Worm (Caenorhabditis elegans): ENCODE measurements around the gene acl-12.

acl-12 gene

ce11 chrX:7442477-7442876 is at the start of gene acl-12:
Gene acl-12 (minus strand): TSS chrX:7442577.
- TF ChIP-seq cog-1 (tag; optimal IDR thresholded peaks at IDR 0.05) (no peak), T22C8.4 (GFP tag; IDR thresholded peaks at IDR 0.05) (no peak), ztf-29 (GFP tag; IDR thresholded peaks at IDR 0.05) (no peak), med-1 (GFP tag; optimal IDR thresholded peaks at IDR 0.05; ENCODE audit: insufficient read depth) (no peak), ztf-23 (GFP tag; IDR thresholded peaks at IDR 0.05) (no peak), ref-1 (GFP tag; conservative IDR thresholded peaks at IDR 0.05) (no peak)

- TF ChIP-seq med-1 (GFP tag; optimal IDR thresholded peaks at IDR 0.05; ENCODE audit: insufficient read depth): no peak
- no peak for TF ChIP-seq ref-1 (GFP tag; conservative IDR thresholded peaks at IDR 0.05)
- TF ChIP-seq flt-1 (GFP tag; IDR thresholded peaks at IDR 0.05): no peak
- TF ChIP-seq tab-1 (GFP tag; IDR thresholded peaks at IDR 0.05): no peak
- no peak for TF ChIP-seq klf-2 (GFP tag; conservative IDR thresholded peaks at IDR 0.05)
- TF ChIP-seq ztf-23 (GFP tag; IDR thresholded peaks at IDR 0.05): no peak
- no peak for TF ChIP-seq ztf-29 (GFP tag; IDR thresholded peaks at IDR 0.05)
- no peak for TF ChIP-seq cog-1 (tag; optimal IDR thresholded peaks at IDR 0.05)
- no peak for TF ChIP-seq T22C8.4 (GFP tag; IDR thresholded peaks at IDR 0.05)
These were observed 49.1 kb upstream of the acl-12 start for ce11 chrX:7491521-7491920.

- TF ChIP-seq T22C8.4 (GFP tag; IDR thresholded peaks at IDR 0.05): no peak
- TF ChIP-seq cog-1 (tag; optimal IDR thresholded peaks at IDR 0.05): no peak
- no peak for TF ChIP-seq ref-1 (GFP tag; conservative IDR thresholded peaks at IDR 0.05)
- no peak for TF ChIP-seq flt-1 (GFP tag; IDR thresholded peaks at IDR 0.05)
- no peak for TF ChIP-seq klf-2 (GFP tag; conservative IDR thresholded peaks at IDR 0.05)
- no peak for TF ChIP-seq ztf-29 (GFP tag; IDR thresholded peaks at IDR 0.05)
- no peak for TF ChIP-seq tab-1 (GFP tag; IDR thresholded peaks at IDR 0.05)
- no peak for TF ChIP-seq ztf-23 (GFP tag; IDR thresholded peaks at IDR 0.05)
- TF ChIP-seq med-1 (GFP tag; optimal IDR thresholded peaks at IDR 0.05; ENCODE audit: insufficient read depth): no peak
These were observed 43.4 kb upstream of the acl-12 start, which contains the start of gene gly-12 for ce11 chrX:7485748-7486147. Gene gly-12 (plus strand): TSS chrX:7485864.

ce11 chrX:7480756-7481155 is 38.4 kb upstream of the acl-12 start, which contains the start of gene F48E3.9:
Gene F48E3.9 (plus strand): TSS chrX:7481056.
- TF ChIP-seq med-1 (GFP tag; optimal IDR thresholded peaks at IDR 0.05; ENCODE audit: insufficient read depth) (no peak), ref-1 (GFP tag; conservative IDR thresholded peaks at IDR 0.05) (no peak), ztf-29 (GFP tag; IDR thresholded peaks at IDR 0.05) (no peak), tab-1 (GFP tag; IDR thresholded peaks at IDR 0.05) (no peak), klf-2 (GFP tag; conservative IDR thresholded peaks at IDR 0.05) (no peak), cog-1 (tag; optimal IDR thresholded peaks at IDR 0.05) (no peak), flt-1 (GFP tag; IDR thresholded peaks at IDR 0.05) (no peak), T22C8.4 (GFP tag; IDR thresholded peaks at IDR 0.05) (no peak), ztf-23 (GFP tag; IDR thresholded peaks at IDR 0.05) (no peak)

- TF ChIP-seq cog-1 (tag; optimal IDR thresholded peaks at IDR 0.05) (no peak), ref-1 (GFP tag; conservative IDR thresholded peaks at IDR 0.05) (no peak), med-1 (GFP tag; optimal IDR thresholded peaks at IDR 0.05; ENCODE audit: insufficient read depth) (no peak), T22C8.4 (GFP tag; IDR thresholded peaks at IDR 0.05) (no peak), ztf-29 (GFP tag; IDR thresholded peaks at IDR 0.05) (no peak), tab-1 (GFP tag; IDR thresholded peaks at IDR 0.05) (no peak), ztf-23 (GFP tag; IDR thresholded peaks at IDR 0.05) (no peak), flt-1 (GFP tag; IDR thresholded peaks at IDR 0.05) (no peak), klf-2 (GFP tag; conservative IDR thresholded peaks at IDR 0.05) (no peak)
These were observed 36.6 kb upstream of the acl-12 start, which contains the start of gene mek-1 for ce11 chrX:7478948-7479347. Gene mek-1 (plus strand): TSS chrX:7479248.

- TF ChIP-seq flt-1 (GFP tag; IDR thresholded peaks at IDR 0.05): no peak
- TF ChIP-seq tab-1 (GFP tag; IDR thresholded peaks at IDR 0.05): no peak
- TF ChIP-seq ztf-29 (GFP tag; IDR thresholded peaks at IDR 0.05): no peak
- TF ChIP-seq med-1 (GFP tag; optimal IDR thresholded peaks at IDR 0.05; ENCODE audit: insufficient read depth): no peak
- no peak for TF ChIP-seq ref-1 (GFP tag; conservative IDR thresholded peaks at IDR 0.05)
- TF ChIP-seq klf-2 (GFP tag; conservative IDR thresholded peaks at IDR 0.05): no peak
- no peak for TF ChIP-seq ztf-23 (GFP tag; IDR thresholded peaks at IDR 0.05)
- no peak for TF ChIP-seq cog-1 (tag; optimal IDR thresholded peaks at IDR 0.05)
- TF ChIP-seq T22C8.4 (GFP tag; IDR thresholded peaks at IDR 0.05): no peak
These were observed 36.1 kb upstream of the acl-12 start for ce11 chrX:7478476-7478875.

- TF ChIP-seq tab-1 (GFP tag; IDR thresholded peaks at IDR 0.05) (no peak), T22C8.4 (GFP tag; IDR thresholded peaks at IDR 0.05) (no peak), ztf-23 (GFP tag; IDR thresholded peaks at IDR 0.05) (0 out of 2 replicates have a peak, but pooled peaks have one; percentile 16)
These were observed 32.6 kb upstream of the acl-12 start, which contains the start of gene coh-1 for ce11 chrX:7474968-7475433. Gene coh-1 (minus strand): TSS chrX:7475018.

ce11 chrX:7469907-7470306 is 27.5 kb upstream of the acl-12 start:
- no peak for TF ChIP-seq klf-2 (GFP tag; conservative IDR thresholded peaks at IDR 0.05)
- TF ChIP-seq ref-1 (GFP tag; conservative IDR thresholded peaks at IDR 0.05): no peak
- no peak for TF ChIP-seq ztf-23 (GFP tag; IDR thresholded peaks at IDR 0.05)
- no peak for TF ChIP-seq T22C8.4 (GFP tag; IDR thresholded peaks at IDR 0.05)
- no peak for TF ChIP-seq tab-1 (GFP tag; IDR thresholded peaks at IDR 0.05)
- no peak for TF ChIP-seq med-1 (GFP tag; optimal IDR thresholded peaks at IDR 0.05; ENCODE audit: insufficient read depth)

ce11 chrX:7466682-7467081 is 24.3 kb upstream of the acl-12 start:
- TF ChIP-seq tab-1 (GFP tag; IDR thresholded peaks at IDR 0.05) (no peak), cog-1 (tag; optimal IDR thresholded peaks at IDR 0.05) (no peak), ztf-29 (GFP tag; IDR thresholded peaks at IDR 0.05) (no peak), flt-1 (GFP tag; IDR thresholded peaks at IDR 0.05) (no peak), med-1 (GFP tag; optimal IDR thresholded peaks at IDR 0.05; ENCODE audit: insufficient read depth) (no peak), klf-2 (GFP tag; conservative IDR thresholded peaks at IDR 0.05) (no peak), ztf-23 (GFP tag; IDR thresholded peaks at IDR 0.05) (no peak), T22C8.4 (GFP tag; IDR thresholded peaks at IDR 0.05) (no peak), ref-1 (GFP tag; conservative IDR thresholded peaks at IDR 0.05) (no peak)

ce11 chrX:7464389-7464788 is 22.0 kb upstream of the acl-12 start:
- no peak for TF ChIP-seq cog-1 (tag; optimal IDR thresholded peaks at IDR 0.05)
- TF ChIP-seq ztf-23 (GFP tag; IDR thresholded peaks at IDR 0.05): no peak
- TF ChIP-seq flt-1 (GFP tag; IDR thresholded peaks at IDR 0.05): no peak
- TF ChIP-seq klf-2 (GFP tag; conservative IDR thresholded peaks at IDR 0.05): no peak
- TF ChIP-seq ztf-29 (GFP tag; IDR thresholded peaks at IDR 0.05): no peak
- TF ChIP-seq med-1 (GFP tag; optimal IDR thresholded peaks at IDR 0.05; ENCODE audit: insufficient read depth): no peak
- no peak for TF ChIP-seq tab-1 (GFP tag; IDR thresholded peaks at IDR 0.05)
- no peak for TF ChIP-seq T22C8.4 (GFP tag; IDR thresholded peaks at IDR 0.05)
- no peak for TF ChIP-seq ref-1 (GFP tag; conservative IDR thresholded peaks at IDR 0.05)

Data from whole organism, midembryonic.